Worm (Caenorhabditis elegans): ENCODE measurements around the gene K08H2.3.

- TF ChIP-seq snpc-1.2 (GFP tag; IDR thresholded peaks at IDR 0.05): no peak
- TF ChIP-seq aly-2 (tag; optimal IDR thresholded peaks at IDR 0.05): no peak
- TF ChIP-seq zag-1 (tag; optimal IDR thresholded peaks at IDR 0.05): no peak
- no peak for TF ChIP-seq T26A8.4 (GFP tag; IDR thresholded peaks at IDR 0.05)
- no peak for TF ChIP-seq lin-39 (tag; optimal IDR thresholded peaks at IDR 0.05)
- no peak for TF ChIP-seq hlh-11 (tag; optimal IDR thresholded peaks at IDR 0.05)
- TF ChIP-seq ama-1 (optimal IDR thresholded peaks at IDR 0.05): no peak
- no peak for TF ChIP-seq arid-1 (GFP tag; conservative IDR thresholded peaks at IDR 0.05)
- no peak for TF ChIP-seq nhr-102 (tag; optimal IDR thresholded peaks at IDR 0.05)
- TF ChIP-seq D1046.2 (GFP tag; IDR thresholded peaks at IDR 0.05): no peak
These were observed 16.6 kb upstream of the K08H2.3 start for ce11 chrX:13220609-13221008.
